Fruit fly (Drosophila melanogaster) whole organism, embryonic: ENCODE data around the gene CG10874.

Experiments
- Atf-2 ChIP-seq: fragments of 200-800 bp; sonication (Bioruptor generic); optimal IDR thresholded peaks from 2 replicates; lab custom pipeline; 2016; ENCODE audit warnings: missing biosample characterization, missing genetic modification characterization
- Atf3 ChIP-seq: fragments of 200-800 bp; sonication (Bioruptor generic); optimal IDR thresholded peaks from 3 replicates; lab custom pipeline; 2016; ENCODE audit warnings: missing biosample characterization, missing genetic modification characterization
- BEAF-32 ChIP-seq: fragments of 200-800 bp; sonication (Bioruptor generic); optimal IDR thresholded peaks from 3 replicates; lab custom pipeline; 2017; ENCODE audit warnings: missing biosample characterization, missing genetic modification characterization, mild to moderate bottlenecking, moderate library complexity, missing genetic modification reagents
- CG10431 ChIP-seq: fragments of 200-800 bp; sonication (Bioruptor generic); optimal IDR thresholded peaks from 3 replicates; lab custom pipeline; 2018; ENCODE audit warnings: missing biosample characterization, mild to moderate bottlenecking, missing genetic modification characterization
- CG10462 ChIP-seq: fragments of 200-800 bp; sonication (Bioruptor generic); optimal IDR thresholded peaks from 2 replicates; lab custom pipeline; 2016; ENCODE audit warnings: missing biosample characterization, missing genetic modification characterization
- CG12071 ChIP-seq: fragments of 200-800 bp; sonication (Bioruptor generic); optimal IDR thresholded peaks from 3 replicates; lab custom pipeline; 2018; ENCODE audit warnings: missing biosample characterization, mild to moderate bottlenecking, missing genetic modification characterization
- CG17328 ChIP-seq: fragments of 200-800 bp; sonication (Bioruptor generic); IDR thresholded peaks from 2 replicates; pipeline ENCODE4 v1.3.6; 2022; ENCODE audit warnings: missing biosample characterization, missing genetic modification characterization
- CG2116 ChIP-seq: fragments of 200-800 bp; sonication (Bioruptor generic); optimal IDR thresholded peaks from 3 replicates; lab custom pipeline; 2018; ENCODE audit warnings: missing biosample characterization, mild to moderate bottlenecking, missing genetic modification characterization
- CG6683 ChIP-seq: fragments of 200-800 bp; sonication (Bioruptor generic); optimal IDR thresholded peaks from 2 replicates; lab custom pipeline; 2017; ENCODE audit warnings: missing biosample characterization, mild to moderate bottlenecking, missing genetic modification characterization, missing genetic modification reagents
- CG8765 ChIP-seq: fragments of 200-800 bp; sonication (Bioruptor generic); IDR thresholded peaks from 2 replicates; pipeline ENCODE4 v1.3.6; 2022; ENCODE audit warnings: missing biosample characterization, missing genetic modification characterization
- Dek ChIP-seq: fragments of 200-800 bp; sonication (Bioruptor generic); optimal IDR thresholded peaks from 3 replicates; lab custom pipeline; 2019; ENCODE audit warnings: missing biosample characterization, mild to moderate bottlenecking, missing genetic modification characterization, moderate library complexity
- HHEX ChIP-seq: fragments of 200-800 bp; sonication (Bioruptor generic); optimal IDR thresholded peaks from 3 replicates; lab custom pipeline; 2017; ENCODE audit warnings: missing biosample characterization, mild to moderate bottlenecking, missing genetic modification characterization, missing genetic modification reagents
- Hand ChIP-seq: fragments of 200-800 bp; sonication (Bioruptor generic); optimal IDR thresholded peaks from 2 replicates; lab custom pipeline; 2017; ENCODE audit warnings: mild to moderate bottlenecking, missing biosample characterization, missing genetic modification reagents, missing genetic modification characterization
- Hmr ChIP-seq: fragments of 200-800 bp; sonication (Bioruptor generic); optimal IDR thresholded peaks from 3 replicates; lab custom pipeline; 2017; ENCODE audit warnings: mild to moderate bottlenecking, missing biosample characterization, missing genetic modification reagents, missing genetic modification characterization
- Hsf ChIP-seq: fragments of 200-800 bp; sonication (Bioruptor generic); optimal IDR thresholded peaks from 3 replicates; lab custom pipeline; 2016; ENCODE audit warnings: missing biosample characterization, missing genetic modification characterization
- Mes4 ChIP-seq: fragments of 200-800 bp; sonication (Bioruptor generic); optimal IDR thresholded peaks from 2 replicates; lab custom pipeline; 2016; ENCODE audit warnings: missing biosample characterization, missing genetic modification characterization
- NC2β ChIP-seq: fragments of 200-800 bp; sonication (Bioruptor generic); optimal IDR thresholded peaks from 2 replicates; lab custom pipeline; 2016; ENCODE audit warnings: missing biosample characterization, missing genetic modification characterization
- Neu2 ChIP-seq: fragments of 200-800 bp; sonication (Bioruptor generic); optimal IDR thresholded peaks from 3 replicates; lab custom pipeline; 2016; ENCODE audit warnings: missing biosample characterization, missing genetic modification characterization, borderline replicate concordance
- Nf-YB ChIP-seq: fragments of 200-800 bp; sonication (Bioruptor generic); optimal IDR thresholded peaks from 3 replicates; lab custom pipeline; 2019; ENCODE audit warnings: missing biosample characterization, mild to moderate bottlenecking, missing genetic modification characterization, moderate library complexity
- Side ChIP-seq: fragments of 200-800 bp; sonication (Bioruptor generic); optimal IDR thresholded peaks from 2 replicates; lab custom pipeline; 2016; ENCODE audit warnings: missing biosample characterization, missing genetic modification characterization
- Six4 ChIP-seq: fragments of 200-800 bp; sonication (Bioruptor generic); optimal IDR thresholded peaks from 2 replicates; lab custom pipeline; 2016; ENCODE audit warnings: missing biosample characterization, missing genetic modification characterization
- Trl ChIP-seq, 3 experiments: fragments of >200 bp in 2 of 3; fragments of 200-800 bp in 1 of 3; sonication (Bioruptor generic) in 1 of 3; optimal IDR thresholded peaks; 2 replicates in 1 of 3; 3 replicates in 2 of 3; lab custom pipeline; 2016 to 2017; ENCODE audit warnings: missing biosample characterization in 1 of 3, missing genetic modification characterization in 1 of 3
- Xbp1 ChIP-seq: fragments of 200-800 bp; sonication (Bioruptor generic); optimal IDR thresholded peaks from 3 replicates; lab custom pipeline; 2016; ENCODE audit warnings: missing biosample characterization, mild to moderate bottlenecking, missing genetic modification characterization
- aop ChIP-seq: fragments of 200-800 bp; sonication (Bioruptor generic); IDR thresholded peaks from 2 replicates; pipeline ENCODE4 v1.3.6; 2022; ENCODE audit warnings: missing biosample characterization, missing genetic modification characterization
- bowl ChIP-seq: fragments of 200-800 bp; sonication (Bioruptor generic); IDR thresholded peaks from 2 replicates; pipeline ENCODE4 v1.3.6; 2022; ENCODE audit warnings: missing biosample characterization, missing genetic modification characterization
- cad ChIP-seq: fragments of >200 bp; optimal IDR thresholded peaks from 2 replicates; lab custom pipeline; 2017; ENCODE audit warnings: missing biosample characterization, missing genetic modification characterization
- caup ChIP-seq: fragments of 200-800 bp; sonication (Bioruptor generic); optimal IDR thresholded peaks from 3 replicates; lab custom pipeline; 2017; ENCODE audit warnings: missing biosample characterization, mild to moderate bottlenecking, missing genetic modification characterization, moderate library complexity; ENCODE audit not compliant: severe bottlenecking
- ci ChIP-seq: fragments of 200-800 bp; sonication (Bioruptor generic); IDR thresholded peaks from 3 replicates; pipeline ENCODE4 v1.3.6; 2022; ENCODE audit warnings: missing biosample characterization, missing genetic modification characterization
- crol ChIP-seq: fragments of 200-800 bp; sonication (Bioruptor generic); IDR thresholded peaks from 2 replicates; pipeline ENCODE4 v1.3.6; 2022; ENCODE audit warnings: missing biosample characterization, missing genetic modification characterization
- dmrt11E ChIP-seq: fragments of 200-800 bp; sonication (Bioruptor generic); optimal IDR thresholded peaks from 3 replicates; lab custom pipeline; 2018; ENCODE audit warnings: missing biosample characterization, mild to moderate bottlenecking, missing genetic modification characterization, moderate library complexity
- ewg ChIP-seq: fragments of 200-800 bp; sonication (Bioruptor generic); optimal IDR thresholded peaks from 3 replicates; lab custom pipeline; 2017; ENCODE audit warnings: mild to moderate bottlenecking, missing biosample characterization, missing genetic modification reagents, missing genetic modification characterization
- gem ChIP-seq: fragments of 200-800 bp; sonication (Bioruptor generic); optimal IDR thresholded peaks from 2 replicates; lab custom pipeline; 2019; ENCODE audit warnings: missing biosample characterization, mild to moderate bottlenecking, missing genetic modification characterization, moderate library complexity
- insv ChIP-seq, 2 experiments: fragments of 200-800 bp; sonication (Bioruptor generic); optimal IDR thresholded peaks; 3 replicates each; lab custom pipeline; 2016 to 2018; ENCODE audit warnings: missing biosample characterization in 2 of 2, missing genetic modification characterization in 2 of 2
- jigr1 ChIP-seq: fragments of 200-800 bp; sonication (Bioruptor generic); IDR thresholded peaks from 3 replicates; pipeline ENCODE4 v1.3.6; 2022; ENCODE audit warnings: missing biosample characterization, missing genetic modification characterization
- kah ChIP-seq: fragments of 200-800 bp; sonication (Bioruptor generic); optimal IDR thresholded peaks from 2 replicates; lab custom pipeline; 2018; ENCODE audit warnings: missing biosample characterization, mild to moderate bottlenecking, missing genetic modification characterization
- klu ChIP-seq: fragments of 200-800 bp; sonication (Bioruptor generic); IDR thresholded peaks from 2 replicates; pipeline ENCODE4 v1.3.6; 2022; ENCODE audit warnings: missing biosample characterization, missing genetic modification characterization
- lilli ChIP-seq: fragments of 200-800 bp; sonication (Bioruptor generic); optimal IDR thresholded peaks from 3 replicates; lab custom pipeline; 2016; ENCODE audit warnings: missing biosample characterization, missing genetic modification characterization
- maf-S ChIP-seq: fragments of 200-800 bp; sonication (Bioruptor generic); optimal IDR thresholded peaks from 2 replicates; lab custom pipeline; 2016; ENCODE audit warnings: missing biosample characterization, missing genetic modification characterization
- mirr ChIP-seq: fragments of 200-800 bp; sonication (Bioruptor generic); optimal IDR thresholded peaks from 3 replicates; lab custom pipeline; 2018; ENCODE audit warnings: missing biosample characterization, mild to moderate bottlenecking, missing genetic modification characterization
- onecut ChIP-seq: fragments of 200-800 bp; sonication (Bioruptor generic); IDR thresholded peaks from 2 replicates; pipeline ENCODE4 v1.3.6; 2022; ENCODE audit warnings: missing biosample characterization, missing genetic modification characterization
- ranshi ChIP-seq: fragments of 200-800 bp; sonication (Bioruptor generic); IDR thresholded peaks from 2 replicates; pipeline ENCODE4 v1.3.6; 2022; ENCODE audit warnings: missing biosample characterization, missing genetic modification characterization
- sim ChIP-seq: fragments of 200-800 bp; sonication (Bioruptor generic); IDR thresholded peaks from 2 replicates; pipeline ENCODE4 v1.3.6; 2022; ENCODE audit warnings: missing biosample characterization, missing genetic modification characterization
- slou ChIP-seq: fragments of 200-800 bp; sonication (Bioruptor generic); optimal IDR thresholded peaks from 3 replicates; lab custom pipeline; 2016; ENCODE audit warnings: missing biosample characterization, missing genetic modification characterization
- so ChIP-seq: fragments of 200-800 bp; sonication (Bioruptor generic); IDR thresholded peaks from 3 replicates; pipeline ENCODE4 v1.3.6; 2022; ENCODE audit warnings: missing biosample characterization, missing genetic modification characterization
- ssp ChIP-seq: fragments of 200-800 bp; sonication (Bioruptor generic); IDR thresholded peaks from 2 replicates; pipeline ENCODE4 v1.3.6; 2022; ENCODE audit warnings: missing biosample characterization, missing genetic modification characterization
- tgo ChIP-seq: fragments of 200-800 bp; sonication (Bioruptor generic); IDR thresholded peaks from 3 replicates; pipeline ENCODE4 v1.3.6; 2022; ENCODE audit warnings: missing biosample characterization, missing genetic modification characterization
- usp ChIP-seq: fragments of >200 bp; optimal IDR thresholded peaks from 2 replicates; lab custom pipeline; 2017; ENCODE audit warnings: missing biosample characterization, missing genetic modification characterization

Gene CG10874

DNA sequence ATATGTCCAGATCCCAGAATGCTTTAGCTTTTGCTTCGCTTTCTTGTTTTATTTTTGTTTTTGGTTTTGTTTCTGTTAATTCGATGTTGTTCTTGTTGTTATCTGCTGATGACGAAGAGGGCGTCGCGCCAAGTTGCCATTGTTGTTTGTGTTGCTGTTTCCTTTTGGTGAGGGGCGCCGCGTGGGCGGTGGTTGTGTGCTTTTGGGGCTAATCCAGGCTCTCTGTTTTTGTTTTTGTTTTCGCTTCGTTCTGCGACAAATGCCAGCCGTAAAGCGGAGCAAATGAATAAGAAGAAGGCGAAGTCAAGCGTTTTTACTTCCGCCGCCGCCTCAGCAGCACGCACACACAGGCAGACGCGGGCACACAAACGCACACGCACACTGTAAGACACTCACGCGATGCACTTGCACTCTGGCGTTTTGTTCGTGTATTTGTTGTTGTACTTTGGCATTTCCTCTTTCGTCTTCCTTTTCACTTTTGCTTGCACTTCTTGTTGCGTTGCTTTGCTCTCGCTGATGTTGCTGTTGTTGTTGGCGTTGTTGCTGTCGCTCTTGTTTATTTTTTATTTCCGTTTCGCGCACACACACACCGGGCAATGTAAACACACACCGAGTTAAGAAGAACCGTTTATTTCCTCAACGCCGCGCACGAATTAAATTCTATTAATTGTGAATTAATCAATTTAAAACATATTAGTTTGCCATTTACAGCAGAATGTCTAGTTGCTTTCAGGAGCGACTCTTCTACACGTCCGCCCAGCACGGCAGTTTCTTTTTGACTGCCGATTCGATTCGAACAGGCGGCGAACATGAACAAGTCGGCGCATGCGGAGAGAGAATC is 14.0 kb downstream of the CG10874 start, which contains the start of gene aop (continued):
- peak; percentile 56 for TF ChIP-seq CG17328 (GFP tag; lab: Robert Waterston, UW)
- TF ChIP-seq dmrt11E (tag; lab: Kevin White, UChicago), result peak; percentile 8
- TF ChIP-seq gem (tag; lab: Kevin White, UChicago), result no peak
- no peak for TF ChIP-seq klu (GFP tag; lab: Robert Waterston, UW)
- TF ChIP-seq Mes4 (GFP tag; lab: Kevin White, UChicago), result no peak
- peak; percentile 37 for TF ChIP-seq Nf-YB (GFP tag; lab: Kevin White, UChicago)
- TF ChIP-seq Hmr (GFP tag; lab: Kevin White, UChicago), result peak; percentile 5
- TF ChIP-seq onecut (GFP tag; lab: Robert Waterston, UW), result peak; percentile 35; the same call in 1 of the 2 replicates
- no peak for TF ChIP-seq Atf3 (GFP tag; lab: Kevin White, UChicago)
- peak; percentile 59 for TF ChIP-seq mirr
- TF ChIP-seq BEAF-32 (GFP tag; lab: Kevin White, UChicago), result no peak
- no peak for TF ChIP-seq CG8765 (GFP tag; lab: Robert Waterston, UW)
- TF ChIP-seq tgo (GFP tag; lab: Robert Waterston, UW), result 0 out of 3 replicates have a peak, but pooled peaks have one; percentile 10
- peak; percentile 56 for TF ChIP-seq CG12071 (GFP tag; lab: Kevin White, UChicago)
- TF ChIP-seq cad (GFP tag; lab: Kevin White, UChicago), result no peak
- 0 out of 2 replicates have a peak, but pooled peaks have one; percentile 23 for TF ChIP-seq crol
- no peak for TF ChIP-seq slou (GFP tag; lab: Kevin White, UChicago)
- peak; percentile 41 for TF ChIP-seq kah (GFP tag; lab: Kevin White, UChicago)

DNA sequence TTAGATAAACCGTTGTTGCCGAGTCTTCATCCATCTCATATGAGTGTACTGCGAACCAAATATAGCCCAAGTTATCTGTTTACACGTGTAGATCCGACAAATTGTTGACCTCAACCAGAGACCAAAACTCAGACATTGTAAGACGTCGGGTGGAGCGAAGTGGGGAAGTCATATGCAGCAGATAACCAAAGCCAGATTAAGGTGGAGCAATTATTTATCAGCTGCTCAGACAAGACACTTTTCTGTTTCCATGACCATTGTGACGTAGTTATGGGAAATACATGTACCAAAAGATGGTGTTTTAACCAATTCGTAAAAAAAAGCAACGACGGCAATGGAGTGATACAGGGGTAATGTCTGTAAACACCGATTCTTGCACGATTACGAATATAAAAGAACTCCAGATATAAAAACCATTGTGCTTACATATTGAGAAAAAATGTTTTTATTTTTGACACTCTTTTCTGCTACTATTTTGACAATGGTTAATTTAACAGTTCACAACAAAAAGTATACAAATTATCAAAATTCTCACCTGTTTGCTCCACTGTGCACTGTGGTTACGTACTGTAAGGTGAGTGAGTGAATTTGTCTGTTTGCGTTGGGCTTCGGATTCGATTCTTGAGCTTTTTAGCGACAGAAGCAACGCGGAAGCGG is 14.7 kb downstream of the CG10874 start:
- TF ChIP-seq Neu2 (GFP tag; lab: Kevin White, UChicago), result no peak
- peak; percentile 9 for TF ChIP-seq Side (GFP tag; lab: Kevin White, UChicago)
- TF ChIP-seq lilli (GFP tag; lab: Kevin White, UChicago), result peak; percentile 64
- no peak for TF ChIP-seq sim
- peak; percentile 17 for TF ChIP-seq ewg
- TF ChIP-seq insv (GFP tag; optimal IDR thresholded peaks at IDR 0.05; lab: Kevin White, UChicago), result no peak
- no peak for TF ChIP-seq CG10431 (GFP tag; lab: Kevin White, UChicago)
- TF ChIP-seq Six4 (GFP tag; lab: Kevin White, UChicago), result peak; percentile 14
- TF ChIP-seq ranshi, result 0 out of 2 replicates have a peak, but pooled peaks have one; percentile 13
- peak; percentile 5 for TF ChIP-seq NC2β
- TF ChIP-seq caup (GFP tag; lab: Kevin White, UChicago), result peak; percentile 32
- no peak for TF ChIP-seq maf-S (GFP tag; lab: Kevin White, UChicago)
- TF ChIP-seq CG6683 (GFP tag; lab: Kevin White, UChicago), result no peak
- TF ChIP-seq HHEX, result peak; percentile 44
- no peak for TF ChIP-seq usp (GFP tag; lab: Kevin White, UChicago)
- TF ChIP-seq jigr1 (GFP tag; lab: Robert Waterston, UW), result no peak
- peak; percentile 50 for TF ChIP-seq Atf-2 (GFP tag; lab: Kevin White, UChicago)
- TF ChIP-seq Hand, result no peak
- no peak for TF ChIP-seq bowl
- TF ChIP-seq Trl (optimal IDR thresholded peaks at IDR 0.05; lab: Kevin White, UChicago), result no peak
- TF ChIP-seq Trl (GFP tag; optimal IDR thresholded peaks at IDR 0.05; lab: Kevin White, UChicago), result peak; percentile 41
- peak; percentile 48 for TF ChIP-seq Xbp1 (GFP tag; lab: Kevin White, UChicago)
- peak; percentile 35 for TF ChIP-seq Dek
- TF ChIP-seq ci, result no peak
- TF ChIP-seq Hsf (GFP tag; lab: Kevin White, UChicago), result peak; percentile 59
- peak; percentile 35; the same call in 1 of the 2 replicates for TF ChIP-seq ssp (GFP tag; lab: Robert Waterston, UW)
- no peak for TF ChIP-seq aop (GFP tag; lab: Robert Waterston, UW)
- no peak for TF ChIP-seq CG2116 (GFP tag; lab: Kevin White, UChicago)
- TF ChIP-seq CG10462 (GFP tag; lab: Kevin White, UChicago), result no peak
- TF ChIP-seq so (GFP tag; lab: Robert Waterston, UW), result no peak; the same call in 2 of the 3 replicates
